Worm (Caenorhabditis elegans) whole organism, young adult: Measurements from ENCODE around the gene B0336.12.
A peak's percentile ranks its signal among the peaks of the same experiment; 100 is the strongest.

Source experiments
- B0019.2 ChIP-seq: fragments of 200-800 bp; sonication (Bioruptor generic); conservative IDR thresholded peaks from 2 replicates; pipeline ENCODE4 v1.3.6; 2022; ENCODE audit warnings: missing genetic modification reagents, missing genetic modification characterization, missing compliant biosample characterization
- B0261.1 ChIP-seq: sonication (generic microtip); optimal IDR thresholded peaks from 2 replicates; lab custom pipeline; 2016; ENCODE audit warnings: mild to moderate bottlenecking, missing genetic modification characterization, moderate library complexity, missing compliant biosample characterization
- C17E4.6 ChIP-seq: fragments of 200-800 bp; sonication (Bioruptor generic); IDR thresholded peaks from 2 replicates; pipeline ENCODE4 v1.3.6; 2022; ENCODE audit warnings: missing genetic modification reagents, missing genetic modification characterization, missing compliant biosample characterization
- F39B2.1 ChIP-seq: fragments of 200-800 bp; sonication (Bioruptor generic); IDR thresholded peaks from 2 replicates; pipeline ENCODE4 v1.3.6; 2022; ENCODE audit warnings: missing genetic modification reagents, missing genetic modification characterization, missing compliant biosample characterization
- F49E8.2 ChIP-seq: sonication (generic microtip); optimal IDR thresholded peaks from 3 replicates; lab custom pipeline; 2017; ENCODE audit warnings: missing genetic modification characterization, mild to moderate bottlenecking, missing compliant biosample characterization, antibody characterized with exemption, moderate library complexity; ENCODE audit not compliant: insufficient read depth
- F52B5.7 ChIP-seq: sonication (generic microtip); optimal IDR thresholded peaks from 2 replicates; lab custom pipeline; 2016; ENCODE audit warnings: mild to moderate bottlenecking, missing genetic modification characterization, missing compliant biosample characterization
- Y95B8A.8 ChIP-seq: fragments of 200-800 bp; sonication (Bioruptor generic); IDR thresholded peaks from 2 replicates; pipeline ENCODE4 v1.3.6; 2022; ENCODE audit warnings: missing genetic modification reagents, missing genetic modification characterization, missing compliant biosample characterization
- attf-3 ChIP-seq: fragments of 200-800 bp; sonication (Bioruptor generic); conservative IDR thresholded peaks from 2 replicates; pipeline ENCODE4 v1.3.6; 2022; ENCODE audit warnings: missing genetic modification reagents, missing genetic modification characterization, missing compliant biosample characterization
- attf-5 ChIP-seq: fragments of 200-800 bp; sonication (Bioruptor generic); optimal IDR thresholded peaks from 2 replicates; lab custom pipeline; 2018; ENCODE audit warnings: mild to moderate bottlenecking, missing genetic modification characterization, missing compliant biosample characterization
- attf-6 ChIP-seq: fragments of 200-800 bp; sonication (Bioruptor generic); IDR thresholded peaks from 2 replicates; pipeline ENCODE4 v1.3.6; 2022; ENCODE audit warnings: missing genetic modification reagents, missing genetic modification characterization, missing compliant biosample characterization
- bed-1 ChIP-seq: fragments of 200-800 bp; sonication (Bioruptor generic); IDR thresholded peaks from 2 replicates; pipeline ENCODE4 v1.3.6; 2022; ENCODE audit warnings: missing genetic modification reagents, missing genetic modification characterization, missing compliant biosample characterization
- bed-2 ChIP-seq: fragments of 200-800 bp; sonication (Bioruptor generic); IDR thresholded peaks from 2 replicates; pipeline ENCODE4 v1.3.6; 2022; ENCODE audit warnings: missing genetic modification reagents, missing genetic modification characterization, missing compliant biosample characterization
- ceh-58 ChIP-seq: fragments of 200-800 bp; sonication (Bioruptor generic); IDR thresholded peaks from 2 replicates; pipeline ENCODE4 v1.3.6; 2022; ENCODE audit warnings: missing genetic modification characterization, missing compliant biosample characterization
- egl-18 ChIP-seq: fragments of 200-800 bp; sonication (Bioruptor generic); IDR thresholded peaks from 2 replicates; pipeline ENCODE4 v1.3.6; 2022; ENCODE audit warnings: missing genetic modification reagents, missing genetic modification characterization, missing compliant biosample characterization
- egl-44 ChIP-seq: fragments of 200-800 bp; sonication (Bioruptor generic); IDR thresholded peaks from 2 replicates; pipeline ENCODE4 v1.3.6; 2022; ENCODE audit warnings: missing genetic modification reagents, missing genetic modification characterization, missing compliant biosample characterization
- ets-4 ChIP-seq: fragments of 200-800 bp; sonication (Bioruptor generic); optimal IDR thresholded peaks from 2 replicates; lab custom pipeline; 2018; ENCODE audit warnings: mild to moderate bottlenecking, missing genetic modification characterization, missing compliant biosample characterization
- gei-17 ChIP-seq: fragments of 200-800 bp; sonication (Bioruptor generic); optimal IDR thresholded peaks from 2 replicates; lab custom pipeline; 2018; ENCODE audit warnings: mild to moderate bottlenecking, missing genetic modification characterization, missing compliant biosample characterization
- him-1 ChIP-seq: sonication (generic microtip); optimal IDR thresholded peaks from 2 replicates; lab custom pipeline; 2016; ENCODE audit warnings: missing genotype, missing genetic modification reagents, missing genetic modification characterization, missing compliant biosample characterization
- hlh-12 ChIP-seq: sonication (generic microtip); optimal IDR thresholded peaks from 2 replicates; lab custom pipeline; 2016; ENCODE audit warnings: missing genetic modification characterization, missing compliant biosample characterization
- hlh-26 ChIP-seq: fragments of 200-800 bp; sonication (Bioruptor generic); conservative IDR thresholded peaks from 2 replicates; pipeline ENCODE4 v1.3.6; 2022; ENCODE audit warnings: missing genetic modification reagents, missing genetic modification characterization, missing compliant biosample characterization
- hmg-1.2 ChIP-seq: fragments of 200-800 bp; sonication (Bioruptor generic); IDR thresholded peaks from 2 replicates; pipeline ENCODE4 v1.3.6; 2022; ENCODE audit warnings: missing genetic modification reagents, missing genetic modification characterization, missing compliant biosample characterization
- hmg-20 ChIP-seq: fragments of 200-800 bp; sonication (Bioruptor generic); IDR thresholded peaks from 2 replicates; pipeline ENCODE4 v1.3.6; 2022; ENCODE audit warnings: missing genetic modification reagents, missing genetic modification characterization, missing compliant biosample characterization
- let-526 ChIP-seq: fragments of 200-800 bp; sonication (Bioruptor generic); IDR thresholded peaks from 2 replicates; pipeline ENCODE4 v1.3.6; 2022; ENCODE audit warnings: missing genetic modification reagents, missing genetic modification characterization, missing compliant biosample characterization
- let-607 ChIP-seq, 2 experiments: fragments of 200-800 bp in 1 of 2; sonication (Bioruptor generic) in 1 of 2; sonication (generic microtip) in 1 of 2; optimal IDR thresholded peaks; 2 replicates each; lab custom pipeline; 2016 to 2018; ENCODE audit warnings: mild to moderate bottlenecking in 2 of 2, missing compliant biosample characterization in 2 of 2, missing genetic modification characterization in 2 of 2, moderate library complexity in 2 of 2, missing genotype in 1 of 2
- lin-35 ChIP-seq, 3 experiments: fragments of 150-350 bp in 2 of 3; sonication (generic microtip) in 1 of 3; optimal IDR thresholded peaks; 2 replicates each; lab custom pipeline; 2014 to 2018; ENCODE audit warnings: missing biosample characterization in 3 of 3, missing genetic modification characterization in 3 of 3, missing genetic modification reagents in 3 of 3
- lin-40 ChIP-seq: sonication (generic microtip); optimal IDR thresholded peaks from 2 replicates; lab custom pipeline; 2016; ENCODE audit warnings: missing genetic modification characterization, mild to moderate bottlenecking, missing compliant biosample characterization, missing genotype, missing genetic modification reagents
- lsy-27 ChIP-seq: sonication (generic microtip); optimal IDR thresholded peaks from 2 replicates; lab custom pipeline; 2017; ENCODE audit warnings: missing genetic modification characterization, mild to moderate bottlenecking, missing compliant biosample characterization, antibody characterized with exemption, missing genotype, borderline replicate concordance; ENCODE audit not compliant: insufficient read depth
- madf-10 ChIP-seq: sonication (generic microtip); optimal IDR thresholded peaks from 2 replicates; lab custom pipeline; 2016; ENCODE audit warnings: mild to moderate bottlenecking, missing genetic modification characterization, missing compliant biosample characterization
- mcd-1 ChIP-seq: fragments of 200-800 bp; sonication (Bioruptor generic); IDR thresholded peaks from 2 replicates; pipeline ENCODE4 v1.3.6; 2022; ENCODE audit warnings: missing genetic modification reagents, missing genetic modification characterization, missing compliant biosample characterization
- mel-28 ChIP-seq: sonication (generic microtip); optimal IDR thresholded peaks from 2 replicates; lab custom pipeline; 2016; ENCODE audit warnings: borderline replicate concordance, mild to moderate bottlenecking, missing genetic modification characterization, missing compliant biosample characterization
- mes-4 ChIP-seq: sonication (generic microtip); optimal IDR thresholded peaks from 2 replicates; lab custom pipeline; 2016; ENCODE audit warnings: missing genotype, missing genetic modification characterization, missing compliant biosample characterization
- nfyb-1 ChIP-seq: fragments of 200-800 bp; sonication (Bioruptor generic); IDR thresholded peaks from 2 replicates; pipeline ENCODE4 v1.3.6; 2022; ENCODE audit warnings: missing genetic modification reagents, missing genetic modification characterization, missing compliant biosample characterization
- nhr-27 ChIP-seq: fragments of 200-800 bp; sonication (Bioruptor generic); optimal IDR thresholded peaks from 2 replicates; lab custom pipeline; 2018; ENCODE audit warnings: mild to moderate bottlenecking, missing genetic modification characterization, moderate library complexity, missing compliant biosample characterization
- nhr-80 ChIP-seq: sonication (generic microtip); optimal IDR thresholded peaks from 2 replicates; lab custom pipeline; 2016; ENCODE audit warnings: missing genetic modification characterization, missing compliant biosample characterization
- nhr-90 ChIP-seq: sonication (generic microtip); optimal IDR thresholded peaks from 2 replicates; lab custom pipeline; 2016; ENCODE audit warnings: missing genotype, mild to moderate bottlenecking, missing genetic modification characterization, missing compliant biosample characterization
- pbrm-1 ChIP-seq: fragments of 200-800 bp; sonication (Bioruptor generic); IDR thresholded peaks from 2 replicates; pipeline ENCODE4 v1.3.6; 2022; ENCODE audit warnings: missing genetic modification reagents, missing genetic modification characterization, missing compliant biosample characterization
- pha-4 ChIP-seq: fragments of 150-350 bp; sonication (generic microtip); optimal IDR thresholded peaks from 2 replicates; lab custom pipeline; 2014; ENCODE audit warnings: missing biosample characterization, missing genetic modification reagents, missing genetic modification characterization
- repo-1 ChIP-seq: sonication (generic microtip); optimal IDR thresholded peaks from 2 replicates; lab custom pipeline; 2017; ENCODE audit warnings: mild to moderate bottlenecking, missing genetic modification characterization, missing compliant biosample characterization
- rpc-1 ChIP-seq, 2 experiments: fragments of 150-350 bp in 1 of 2; sonication (generic microtip) in 1 of 2; optimal IDR thresholded peaks; 2 replicates each; lab custom pipeline; 2014 to 2018; ENCODE audit warnings: missing biosample characterization in 1 of 2, missing genetic modification characterization in 1 of 2, missing genetic modification reagents in 1 of 2, missing genotype in 1 of 2
- sdz-38 ChIP-seq: sonication (generic microtip); optimal IDR thresholded peaks from 2 replicates; lab custom pipeline; 2016; ENCODE audit warnings: missing genotype, missing genetic modification characterization, missing compliant biosample characterization
- sea-2 ChIP-seq: fragments of 200-800 bp; sonication (Bioruptor generic); IDR thresholded peaks from 2 replicates; pipeline ENCODE4 v1.3.6; 2022; ENCODE audit warnings: missing genetic modification characterization, missing compliant biosample characterization
- somi-1 ChIP-seq: fragments of 200-800 bp; sonication (Bioruptor generic); optimal IDR thresholded peaks from 2 replicates; lab custom pipeline; 2018; ENCODE audit warnings: mild to moderate bottlenecking, missing genetic modification characterization, missing compliant biosample characterization
- sptf-2 ChIP-seq: fragments of 200-800 bp; sonication (Bioruptor generic); optimal IDR thresholded peaks from 2 replicates; lab custom pipeline; 2018; ENCODE audit warnings: mild to moderate bottlenecking, missing genetic modification characterization, missing compliant biosample characterization
- tbp1 ChIP-seq: fragments of 200-800 bp; sonication (Bioruptor generic); optimal IDR thresholded peaks from 2 replicates; lab custom pipeline; 2018; ENCODE audit warnings: mild to moderate bottlenecking, missing genetic modification characterization, missing compliant biosample characterization
- tbx-9 ChIP-seq: sonication (generic microtip); optimal IDR thresholded peaks from 2 replicates; lab custom pipeline; 2016; ENCODE audit warnings: borderline replicate concordance, missing genetic modification characterization, inconsistent platforms, missing compliant biosample characterization
- xnd-1 ChIP-seq: sonication (generic microtip); optimal IDR thresholded peaks from 2 replicates; lab custom pipeline; 2016; ENCODE audit warnings: missing genotype, missing genetic modification reagents, missing genetic modification characterization, missing compliant biosample characterization
- zim-3 ChIP-seq: sonication (generic microtip); optimal IDR thresholded peaks from 2 replicates; lab custom pipeline; 2017; ENCODE audit warnings: mild to moderate bottlenecking, missing genetic modification characterization, moderate library complexity, missing compliant biosample characterization
- ztf-18 ChIP-seq: sonication (generic microtip); optimal IDR thresholded peaks from 2 replicates; lab custom pipeline; 2016; ENCODE audit warnings: missing genotype, mild to moderate bottlenecking, missing genetic modification characterization, missing compliant biosample characterization
- ztf-22 ChIP-seq: fragments of 200-800 bp; sonication (Bioruptor generic); optimal IDR thresholded peaks from 2 replicates; lab custom pipeline; 2018; ENCODE audit warnings: mild to moderate bottlenecking, missing genetic modification characterization, moderate library complexity, missing compliant biosample characterization

The B0336.12 gene

ce11 chrIII:5719832-5720194 is 9.9 kb upstream of the B0336.12 start (continued):
- TF ChIP-seq let-607 (tag; optimal IDR thresholded peaks at IDR 0.05; lab: Kevin White, UChicago) = no peak
- no peak for TF ChIP-seq B0019.2 (GFP tag; lab: Robert Waterston, UW)
- TF ChIP-seq zim-3 = no peak
- no peak for TF ChIP-seq rpc-1 (optimal IDR thresholded peaks at IDR 0.05; lab: Kevin White, UChicago)
- TF ChIP-seq rpc-1 (tag; optimal IDR thresholded peaks at IDR 0.05; lab: Kevin White, UChicago) = no peak
- no peak for TF ChIP-seq hlh-12 (tag; lab: Kevin White, UChicago)
- TF ChIP-seq pha-4 (tag; lab: Kevin White, UChicago) = no peak
- TF ChIP-seq egl-44 (GFP tag; lab: Robert Waterston, UW) = no peak
- TF ChIP-seq hlh-26 (GFP tag; lab: Robert Waterston, UW) = no peak
- no peak for TF ChIP-seq sea-2
- TF ChIP-seq B0261.1 (tag; lab: Kevin White, UChicago) = no peak
- peak; percentile 29 for TF ChIP-seq tbp1
- no peak for TF ChIP-seq Y95B8A.8 (GFP tag; lab: Robert Waterston, UW)
- TF ChIP-seq lsy-27 (tag; lab: Kevin White, UChicago) = no peak
- TF ChIP-seq attf-3 = no peak
- TF ChIP-seq attf-6 (GFP tag; lab: Robert Waterston, UW) = no peak
- TF ChIP-seq mel-28 (tag; lab: Kevin White, UChicago) = no peak
- TF ChIP-seq pbrm-1 (GFP tag; lab: Robert Waterston, UW) = peak; percentile 50; the same call in 1 of the 2 replicates
- peak; percentile 8 for TF ChIP-seq him-1
- no peak for TF ChIP-seq somi-1
- TF ChIP-seq F39B2.1 (GFP tag; lab: Robert Waterston, UW) = no peak
- TF ChIP-seq xnd-1 = peak; percentile 76
- peak; percentile 40 for TF ChIP-seq F49E8.2
- TF ChIP-seq tbx-9 (tag; lab: Kevin White, UChicago) = no peak
- TF ChIP-seq repo-1 (tag; lab: Kevin White, UChicago) = no peak
- no peak for TF ChIP-seq C17E4.6 (GFP tag; lab: Robert Waterston, UW)
- TF ChIP-seq hmg-1.2 (GFP tag; lab: Robert Waterston, UW) = no peak
- peak; percentile 36; the same call in 1 of the 2 replicates for TF ChIP-seq mcd-1
- TF ChIP-seq lin-40 (tag; lab: Kevin White, UChicago) = no peak
- TF ChIP-seq hmg-20 = no peak
- TF ChIP-seq lin-35 (GFP tag; optimal IDR thresholded peaks at IDR 0.05; lab: Kevin White, UChicago) = peak; percentile 48 to 75 (median 60)
- TF ChIP-seq ztf-18 (tag; lab: Kevin White, UChicago) = peak; percentile 94
- TF ChIP-seq nfyb-1 (GFP tag; lab: Robert Waterston, UW) = no peak
- TF ChIP-seq F52B5.7 (tag; lab: Kevin White, UChicago) = no peak
- TF ChIP-seq ztf-22 = no peak
- no peak for TF ChIP-seq bed-2 (GFP tag; lab: Robert Waterston, UW)
- TF ChIP-seq nhr-90 (tag; lab: Kevin White, UChicago) = no peak
- TF ChIP-seq egl-18 (GFP tag; lab: Robert Waterston, UW) = no peak
- no peak for TF ChIP-seq nhr-27
- TF ChIP-seq bed-1 (GFP tag; lab: Robert Waterston, UW) = no peak
- TF ChIP-seq attf-5 (GFP tag; lab: Kevin White, UChicago) = no peak
- TF ChIP-seq sptf-2 (GFP tag; lab: Kevin White, UChicago) = no peak
- no peak for TF ChIP-seq madf-10 (tag; lab: Kevin White, UChicago)
- no peak for TF ChIP-seq sdz-38 (tag; lab: Kevin White, UChicago)
- TF ChIP-seq let-526 = no peak
- TF ChIP-seq gei-17 (GFP tag; lab: Kevin White, UChicago) = no peak
- TF ChIP-seq ets-4 = no peak
- no peak for TF ChIP-seq ceh-58
- no peak for TF ChIP-seq nhr-80 (tag; lab: Kevin White, UChicago)
- no peak for TF ChIP-seq mes-4
